Worm (Caenorhabditis elegans) whole organism, L3 larva: ENCODE measurements around the gene sas-7.

Experiments
- ama-1 ChIP-seq: fragments of 150-350 bp; optimal IDR thresholded peaks from 2 replicates; lab custom pipeline; 2018
- fkh-10 ChIP-seq: sonication (generic microtip); optimal IDR thresholded peaks from 2 replicates; lab custom pipeline; 2017; ENCODE audit warnings: missing biosample characterization, missing genetic modification reagents, missing genetic modification characterization
- nfya-1 ChIP-seq: sonication (generic microtip); optimal IDR thresholded peaks from 2 replicates; lab custom pipeline; 2017; ENCODE audit warnings: missing genetic modification characterization, mild to moderate bottlenecking, missing compliant biosample characterization, antibody characterized with exemption, moderate library complexity; ENCODE audit not compliant: insufficient read depth
- nhr-25 ChIP-seq: sonication (generic microtip); optimal IDR thresholded peaks from 2 replicates; lab custom pipeline; 2017; ENCODE audit warnings: missing biosample characterization, missing genetic modification characterization
- nhr-28 ChIP-seq: fragments of 150-350 bp; optimal IDR thresholded peaks from 2 replicates; lab custom pipeline; 2014; ENCODE audit warnings: missing biosample characterization, missing genetic modification characterization
- ztf-11 ChIP-seq: fragments of 150-350 bp; optimal IDR thresholded peaks from 2 replicates; lab custom pipeline; 2014; ENCODE audit warnings: missing biosample characterization, missing genetic modification characterization

DNA sequence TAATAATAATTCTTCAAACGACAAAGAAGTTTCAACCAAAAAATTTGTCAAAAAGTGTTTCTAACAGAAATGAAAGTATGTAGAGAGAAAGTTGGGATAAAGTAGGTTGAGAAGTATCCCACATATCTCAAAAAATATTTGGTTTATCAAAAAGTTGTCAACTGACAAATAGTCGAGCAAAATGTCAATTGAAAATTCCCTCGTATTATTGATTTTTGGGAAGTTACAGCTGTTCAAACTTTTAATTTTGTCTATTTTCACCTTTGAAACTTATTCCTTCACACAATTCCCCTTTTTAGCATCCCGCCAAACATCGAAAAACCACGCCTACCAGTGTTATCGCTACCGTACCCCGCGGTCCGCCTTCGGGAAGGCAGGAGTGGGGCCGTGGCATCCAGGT, 26.2 kb downstream of the sas-7 start, which contains the start of gene tbx-8:
- TF ChIP-seq nhr-25 (tag; lab: Kevin White, UChicago), result no peak
- TF ChIP-seq nhr-28, result no peak
- TF ChIP-seq ama-1 (lab: Kevin White, UChicago), result no peak
- no peak for TF ChIP-seq ztf-11 (tag; lab: Kevin White, UChicago)
- TF ChIP-seq nfya-1 (tag; lab: Kevin White, UChicago), result no peak
- no peak for TF ChIP-seq fkh-10 (GFP tag; lab: Kevin White, UChicago)
